Worm (Caenorhabditis elegans): ENCODE results near the gene C40C9.3.

DNA sequence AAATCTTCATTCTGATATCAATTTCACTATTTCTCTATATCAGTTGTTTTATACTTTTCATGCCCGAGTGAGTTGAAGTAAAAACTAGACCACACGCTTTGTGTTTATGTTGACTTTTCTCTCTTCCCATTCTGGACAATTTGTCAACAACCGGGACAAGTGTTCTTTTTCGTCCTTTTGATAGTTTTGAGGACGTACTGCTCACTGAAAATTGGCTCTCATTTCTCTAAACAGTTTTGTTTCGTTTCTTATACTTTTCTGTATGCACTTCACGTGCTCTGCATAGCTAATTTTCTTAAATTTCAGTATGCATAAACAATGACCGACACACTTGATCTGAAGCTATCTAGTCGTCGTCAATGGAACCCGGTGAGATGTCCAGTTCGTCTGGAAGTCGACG lies 40.2 kb downstream of the C40C9.3 start, which contains the start of gene adm-2:
- TF ChIP-seq unc-62 (GFP tag; optimal IDR thresholded peaks at IDR 0.05) (no peak), F23B12.7 (tag; optimal IDR thresholded peaks at IDR 0.05; ENCODE audit: insufficient read depth) (no peak), B0336.3 (GFP tag; IDR thresholded peaks at IDR 0.05) (no peak)

Data from whole organism, young adult.